Worm (Caenorhabditis elegans) whole organism, mixed stage, embryonic: Measurements from ENCODE around the gene F26G1.3.

Experiments used
- M03D4.4 ChIP-seq: sonication (generic microtip); optimal IDR thresholded peaks from 2 replicates; lab custom pipeline; 2017; ENCODE audit warnings: mild to moderate bottlenecking, missing genetic modification characterization, missing compliant biosample characterization
- bed-3 ChIP-seq: fragments of 200-800 bp; sonication (Bioruptor generic); optimal IDR thresholded peaks from 3 replicates; lab custom pipeline; 2018; ENCODE audit warnings: mild to moderate bottlenecking, missing genetic modification characterization, moderate library complexity, missing compliant biosample characterization
- blmp-1 ChIP-seq: fragments of 150-350 bp; optimal IDR thresholded peaks from 2 replicates; lab custom pipeline; 2014; ENCODE audit warnings: missing biosample characterization, missing genetic modification characterization
- ceh-39 ChIP-seq: fragments of 150-350 bp; optimal IDR thresholded peaks from 2 replicates; lab custom pipeline; 2014; ENCODE audit warnings: missing biosample characterization, missing genetic modification characterization
- ceh-43 ChIP-seq: fragments of 200-800 bp; sonication (Bioruptor generic); optimal IDR thresholded peaks from 2 replicates; lab custom pipeline; 2018; ENCODE audit warnings: mild to moderate bottlenecking, missing genetic modification characterization, moderate library complexity, missing compliant biosample characterization
- ceh-83 ChIP-seq: fragments of 200-800 bp; sonication (Bioruptor generic); optimal IDR thresholded peaks from 2 replicates; lab custom pipeline; 2018; ENCODE audit warnings: mild to moderate bottlenecking, missing genetic modification characterization, missing compliant biosample characterization
- ces-1 ChIP-seq: fragments of 150-350 bp; optimal IDR thresholded peaks from 2 replicates; lab custom pipeline; 2014; ENCODE audit warnings: missing biosample characterization, missing genetic modification reagents, missing genetic modification characterization
- cnd-1 ChIP-seq: fragments of 200-800 bp; sonication (Bioruptor generic); optimal IDR thresholded peaks from 2 replicates; lab custom pipeline; 2018; ENCODE audit warnings: mild to moderate bottlenecking, missing genetic modification characterization, missing compliant biosample characterization
- elt-3 ChIP-seq: fragments of 150-350 bp; optimal IDR thresholded peaks from 2 replicates; lab custom pipeline; 2014; ENCODE audit warnings: missing biosample characterization, missing genetic modification characterization
- flh-1 ChIP-seq: fragments of 200-800 bp; sonication (Bioruptor generic); optimal IDR thresholded peaks from 2 replicates; lab custom pipeline; 2018; ENCODE audit warnings: mild to moderate bottlenecking, missing genetic modification characterization, moderate library complexity, missing compliant biosample characterization
- ham-2 ChIP-seq: fragments of 200-800 bp; sonication (Bioruptor generic); optimal IDR thresholded peaks from 2 replicates; lab custom pipeline; 2018; ENCODE audit warnings: mild to moderate bottlenecking, missing genetic modification characterization, missing compliant biosample characterization
- hlh-1 ChIP-seq: fragments of 150-350 bp; optimal IDR thresholded peaks from 2 replicates; lab custom pipeline; 2014; ENCODE audit warnings: missing biosample characterization, missing genetic modification reagents, missing genetic modification characterization
- lin-13 ChIP-seq: fragments of 150-350 bp; optimal IDR thresholded peaks from 2 replicates; lab custom pipeline; 2014; ENCODE audit warnings: missing biosample characterization, missing genetic modification characterization
- lin-32 ChIP-seq: fragments of 200-800 bp; sonication (Bioruptor generic); optimal IDR thresholded peaks from 2 replicates; lab custom pipeline; 2018; ENCODE audit warnings: mild to moderate bottlenecking, missing genetic modification characterization, missing compliant biosample characterization
- lsy-2 ChIP-seq: fragments of 150-350 bp; optimal IDR thresholded peaks from 2 replicates; lab custom pipeline; 2014; ENCODE audit warnings: missing biosample characterization, missing genetic modification characterization
- mab-5 ChIP-seq: fragments of 150-350 bp; optimal IDR thresholded peaks from 2 replicates; lab custom pipeline; 2014; ENCODE audit warnings: missing biosample characterization, missing genetic modification characterization
- mep-1 ChIP-seq: fragments of 150-350 bp; optimal IDR thresholded peaks from 2 replicates; lab custom pipeline; 2017; ENCODE audit warnings: missing biosample characterization, missing genetic modification reagents, missing genetic modification characterization, inconsistent platforms
- mls-2 ChIP-seq: sonication (generic microtip); optimal IDR thresholded peaks from 2 replicates; lab custom pipeline; 2016; ENCODE audit warnings: mild to moderate bottlenecking, missing genetic modification characterization, moderate library complexity, missing compliant biosample characterization
- nhr-12 ChIP-seq: fragments of 150-350 bp; optimal IDR thresholded peaks from 2 replicates; lab custom pipeline; 2014; ENCODE audit warnings: missing biosample characterization, missing genetic modification characterization
- nhr-2 ChIP-seq: fragments of 150-350 bp; optimal IDR thresholded peaks from 2 replicates; lab custom pipeline; 2014; ENCODE audit warnings: missing biosample characterization, missing genetic modification characterization
- nhr-237 ChIP-seq: fragments of 150-350 bp; optimal IDR thresholded peaks from 2 replicates; lab custom pipeline; 2014; ENCODE audit warnings: missing biosample characterization, missing genetic modification characterization
- nhr-28 ChIP-seq: fragments of 150-350 bp; optimal IDR thresholded peaks from 2 replicates; lab custom pipeline; 2014; ENCODE audit warnings: missing biosample characterization, missing genetic modification characterization
- nhr-76 ChIP-seq: sonication (generic microtip); optimal IDR thresholded peaks from 2 replicates; lab custom pipeline; 2017; ENCODE audit warnings: missing biosample characterization, missing genetic modification characterization
- pha-4 ChIP-seq: fragments of 150-350 bp; optimal IDR thresholded peaks from 2 replicates; lab custom pipeline; 2018; ENCODE audit warnings: missing biosample characterization, missing genetic modification reagents, missing genetic modification characterization
- sem-2 ChIP-seq: fragments of 200-800 bp; sonication (Bioruptor generic); optimal IDR thresholded peaks from 2 replicates; lab custom pipeline; 2018; ENCODE audit warnings: mild to moderate bottlenecking, missing genetic modification characterization, missing compliant biosample characterization
- snpc-4 ChIP-seq: fragments of 150-350 bp; optimal IDR thresholded peaks from 2 replicates; lab custom pipeline; 2014; ENCODE audit warnings: missing biosample characterization, missing genetic modification characterization
- sptf-1 ChIP-seq: sonication (generic microtip); optimal IDR thresholded peaks from 2 replicates; lab custom pipeline; 2017; ENCODE audit warnings: mild to moderate bottlenecking, missing genetic modification characterization, moderate library complexity, missing compliant biosample characterization
- tbx-8 ChIP-seq: fragments of 200-800 bp; sonication (Bioruptor generic); optimal IDR thresholded peaks from 2 replicates; lab custom pipeline; 2018; ENCODE audit warnings: mild to moderate bottlenecking, missing genetic modification characterization, moderate library complexity, missing compliant biosample characterization
- unc-120 ChIP-seq: sonication (generic microtip); optimal IDR thresholded peaks from 2 replicates; lab custom pipeline; 2017; ENCODE audit warnings: missing genetic modification characterization, missing compliant biosample characterization; ENCODE audit not compliant: poor library complexity, severe bottlenecking
- unc-39 ChIP-seq: fragments of 150-350 bp; optimal IDR thresholded peaks from 2 replicates; lab custom pipeline; 2014; ENCODE audit warnings: missing biosample characterization, missing genetic modification characterization
- unc-62 ChIP-seq: fragments of 150-350 bp; optimal IDR thresholded peaks from 2 replicates; lab custom pipeline; 2014; ENCODE audit warnings: missing biosample characterization, missing genetic modification reagents, missing genetic modification characterization
- zip-8 ChIP-seq: fragments of 150-350 bp; optimal IDR thresholded peaks from 2 replicates; lab custom pipeline; 2014; ENCODE audit warnings: missing biosample characterization, missing genetic modification characterization

Gene F26G1.3

DNA sequence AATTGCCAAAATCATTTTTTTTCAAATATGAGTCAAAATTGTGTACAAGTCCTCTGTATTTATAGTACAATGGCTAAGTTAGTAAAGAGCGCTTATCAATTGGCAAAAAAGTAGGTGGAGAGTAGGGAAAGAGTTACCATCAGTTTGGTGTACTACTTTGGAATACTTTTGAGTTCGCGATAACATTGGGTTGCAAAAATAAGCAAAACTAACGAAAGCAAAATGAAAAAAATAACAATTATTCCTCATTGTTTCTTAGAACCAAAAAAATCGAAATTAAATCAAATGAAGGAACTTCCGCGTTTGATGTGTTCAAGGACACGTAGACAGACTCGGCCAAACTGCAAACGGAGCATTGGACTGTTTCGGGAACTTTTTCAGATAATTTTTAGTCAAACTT is 1.8 kb upstream of the F26G1.3 start, which contains the start of gene C27D9.2:
Gene C27D9.2 (minus strand): TSS at position 101 of the 400 bp plus-strand sequence.
- TF ChIP-seq tbx-8 (GFP tag; lab: Kevin White, UChicago) (no peak), cnd-1 (tag; lab: Kevin White, UChicago) (no peak), unc-120 (tag; lab: Kevin White, UChicago) (no peak), hlh-1 (no peak), ceh-83 (GFP tag; lab: Kevin White, UChicago) (no peak), ham-2 (GFP tag; lab: Kevin White, UChicago) (no peak), nhr-2 (no peak), bed-3 (GFP tag; lab: Kevin White, UChicago) (no peak), sptf-1 (tag; lab: Kevin White, UChicago) (no peak), mep-1 (tag; lab: Kevin White, UChicago) (no peak), nhr-76 (tag; lab: Kevin White, UChicago) (no peak)

DNA sequence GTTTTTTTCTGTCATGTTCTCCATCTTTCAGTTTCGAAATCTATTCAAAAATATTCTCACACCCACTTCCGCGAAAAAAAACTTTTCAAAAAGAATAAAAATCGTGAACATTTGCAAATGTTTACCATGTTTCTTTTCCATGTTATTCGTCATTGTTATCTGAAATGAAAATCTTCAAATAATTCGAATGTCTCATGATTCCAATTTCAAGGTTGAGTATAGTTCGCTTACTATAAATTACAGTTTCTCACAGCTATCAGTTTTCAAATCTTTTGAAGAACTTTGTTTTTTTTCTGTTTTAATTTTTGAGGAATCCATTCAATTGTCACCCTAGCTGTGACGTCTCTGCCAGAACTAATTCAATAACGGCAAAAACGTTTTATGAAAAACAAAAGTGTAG is 1.3 kb downstream of the F26G1.3 start:
- no peak for TF ChIP-seq elt-3 (tag; lab: Kevin White, UChicago)
- no peak for TF ChIP-seq flh-1 (GFP tag; lab: Kevin White, UChicago)
- no peak for TF ChIP-seq mls-2 (tag; lab: Kevin White, UChicago)
- TF ChIP-seq M03D4.4 (tag; lab: Kevin White, UChicago) = no peak
- TF ChIP-seq ceh-39 = no peak
- TF ChIP-seq ces-1 (GFP tag; lab: Kevin White, UChicago) = no peak
- no peak for TF ChIP-seq pha-4 (tag; lab: Kevin White, UChicago)
- no peak for TF ChIP-seq lin-32 (GFP tag; lab: Kevin White, UChicago)
- TF ChIP-seq unc-39 (tag; lab: Kevin White, UChicago) = no peak
- no peak for TF ChIP-seq ceh-83 (GFP tag; lab: Kevin White, UChicago)
- no peak for TF ChIP-seq lin-13 (tag; lab: Kevin White, UChicago)
- no peak for TF ChIP-seq lsy-2 (tag; lab: Kevin White, UChicago)
- TF ChIP-seq sem-2 (GFP tag; lab: Kevin White, UChicago) = no peak
- TF ChIP-seq hlh-1 = no peak
- TF ChIP-seq mab-5 (tag; lab: Kevin White, UChicago) = no peak
- TF ChIP-seq nhr-76 (tag; lab: Kevin White, UChicago) = no peak
- no peak for TF ChIP-seq zip-8 (tag; lab: Kevin White, UChicago)

DNA sequence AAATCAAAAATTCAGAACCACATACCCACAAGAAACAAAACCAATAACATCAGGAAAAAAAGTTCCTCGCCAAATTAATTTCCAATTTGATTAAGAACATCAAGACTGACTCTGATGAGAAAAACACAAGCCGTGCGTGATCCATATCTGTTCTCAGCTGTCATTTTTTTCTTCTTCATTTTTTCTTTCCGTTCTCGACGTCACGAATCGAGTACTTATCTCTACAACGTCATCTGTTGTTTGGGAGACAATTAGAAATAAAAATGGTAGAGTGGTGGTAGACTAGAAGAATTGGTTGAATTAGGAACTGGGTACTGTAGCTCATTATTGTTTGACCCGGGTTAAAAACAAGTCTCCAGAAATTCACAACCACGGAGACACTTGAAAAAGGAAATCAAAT is 2.5 kb downstream of the F26G1.3 start:
- TF ChIP-seq zip-8 (tag; lab: Kevin White, UChicago) (no peak), nhr-2 (no peak), nhr-76 (tag; lab: Kevin White, UChicago) (no peak), elt-3 (tag; lab: Kevin White, UChicago) (no peak), flh-1 (GFP tag; lab: Kevin White, UChicago) (no peak), hlh-1 (no peak), nhr-237 (tag; lab: Kevin White, UChicago) (no peak), nhr-12 (no peak), ceh-83 (GFP tag; lab: Kevin White, UChicago) (no peak), sem-2 (GFP tag; lab: Kevin White, UChicago) (no peak), unc-62 (GFP tag; lab: Kevin White, UChicago) (no peak), mls-2 (tag; lab: Kevin White, UChicago) (no peak), ham-2 (GFP tag; lab: Kevin White, UChicago) (no peak)

DNA sequence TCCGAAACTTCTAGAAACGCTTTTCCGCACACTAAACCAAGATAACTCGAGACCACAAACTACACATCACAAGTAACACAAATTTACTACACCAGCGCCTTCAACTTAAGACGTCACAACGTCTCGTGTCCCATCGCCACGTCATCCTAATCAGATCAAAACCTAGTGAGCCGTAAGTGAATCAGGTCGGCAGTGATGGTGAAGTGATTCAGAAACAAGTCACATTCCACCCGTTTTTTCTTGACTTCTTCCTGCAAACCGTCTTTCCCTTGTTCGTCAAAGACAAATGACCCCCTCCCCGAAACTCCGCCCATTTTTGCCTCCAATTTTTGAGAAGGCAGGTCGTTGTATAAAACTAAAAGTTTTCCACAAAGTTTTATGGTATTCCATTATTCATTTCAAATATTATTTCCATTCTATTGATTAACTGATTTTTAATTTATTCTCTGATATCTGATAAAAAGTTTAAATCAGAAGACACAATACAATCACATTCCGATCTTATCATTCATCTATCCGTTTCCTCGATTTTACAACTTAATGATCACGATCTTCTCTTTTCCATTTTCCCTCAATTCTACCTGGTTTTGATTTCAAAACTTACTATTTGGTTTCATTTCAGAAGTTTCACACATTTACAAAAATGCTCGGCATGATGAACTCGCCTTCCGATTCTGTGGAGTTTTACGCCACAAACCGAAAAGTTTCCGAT is 4.2 kb downstream of the F26G1.3 start, which contains the start of gene F26G1.2:
Gene F26G1.2 (plus strand): TSS at position 508 of the 712 bp plus-strand sequence.
- TF ChIP-seq unc-62 (GFP tag; lab: Kevin White, UChicago) (no peak), nhr-237 (tag; lab: Kevin White, UChicago) (no peak), nhr-12 (no peak), snpc-4 (tag; lab: Kevin White, UChicago) (no peak), tbx-8 (GFP tag; lab: Kevin White, UChicago) (no peak), elt-3 (tag; lab: Kevin White, UChicago) (no peak), sem-2 (GFP tag; lab: Kevin White, UChicago) (no peak)
- TF ChIP-seq, all 35 proteins: peak for 0

DNA sequence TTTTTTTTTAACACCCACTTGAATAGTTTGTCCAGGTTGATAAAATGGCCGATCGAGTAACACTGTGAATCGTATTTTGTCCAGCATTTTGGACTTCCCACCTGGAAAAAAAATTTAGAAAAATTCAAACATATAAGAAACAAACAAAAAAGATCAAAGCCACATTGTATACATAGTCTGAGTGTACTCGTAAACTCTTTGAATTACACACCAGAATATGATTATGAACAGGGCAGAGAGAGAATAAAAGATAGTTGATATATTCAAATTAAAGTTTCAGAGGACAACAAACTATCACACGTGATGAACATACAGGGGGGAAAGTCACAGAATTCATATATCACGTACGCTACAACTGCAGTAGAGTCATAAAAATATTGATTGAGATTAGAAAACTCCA is 7.7 kb downstream of the F26G1.3 start, which contains the start of gene ttm-2:
Gene ttm-2 (minus strand): TSS at position 101 of the 400 bp plus-strand sequence.
- TF ChIP-seq sem-2 (GFP tag; lab: Kevin White, UChicago) = no peak
- no peak for TF ChIP-seq ces-1 (GFP tag; lab: Kevin White, UChicago)
- TF ChIP-seq lin-32 (GFP tag; lab: Kevin White, UChicago) = no peak
- no peak for TF ChIP-seq bed-3 (GFP tag; lab: Kevin White, UChicago)
- no peak for TF ChIP-seq sptf-1 (tag; lab: Kevin White, UChicago)
- TF ChIP-seq pha-4 (tag; lab: Kevin White, UChicago) = no peak
- no peak for TF ChIP-seq unc-62 (GFP tag; lab: Kevin White, UChicago)
- no peak for TF ChIP-seq blmp-1 (tag; lab: Kevin White, UChicago)
- TF ChIP-seq nhr-28 (tag; lab: Kevin White, UChicago) = no peak
- no peak for TF ChIP-seq ceh-83 (GFP tag; lab: Kevin White, UChicago)
- no peak for TF ChIP-seq nhr-2
- TF ChIP-seq ceh-43 (GFP tag; lab: Kevin White, UChicago) = no peak
- TF ChIP-seq elt-3 (tag; lab: Kevin White, UChicago) = no peak
- no peak for TF ChIP-seq zip-8 (tag; lab: Kevin White, UChicago)
- no peak for TF ChIP-seq ceh-39
- TF ChIP-seq mep-1 (tag; lab: Kevin White, UChicago) = no peak
- no peak for TF ChIP-seq nhr-12
